Worm (Caenorhabditis elegans) whole organism, late embryonic: ENCODE data around the gene zip-11.
"Not testable (repeated sequence)": the region's sequence is repeated elsewhere in the genome, so short reads cannot be mapped to it uniquely, and the experiment has no call there.

Source experiments
- ama-1 ChIP-seq: fragments of 150-350 bp; optimal IDR thresholded peaks from 2 replicates; lab custom pipeline; 2014
- elt-2 ChIP-seq: sonication (generic microtip); optimal IDR thresholded peaks from 2 replicates; lab custom pipeline; 2016; ENCODE audit warnings: missing genetic modification reagents, missing genetic modification characterization, missing compliant biosample characterization

DNA sequence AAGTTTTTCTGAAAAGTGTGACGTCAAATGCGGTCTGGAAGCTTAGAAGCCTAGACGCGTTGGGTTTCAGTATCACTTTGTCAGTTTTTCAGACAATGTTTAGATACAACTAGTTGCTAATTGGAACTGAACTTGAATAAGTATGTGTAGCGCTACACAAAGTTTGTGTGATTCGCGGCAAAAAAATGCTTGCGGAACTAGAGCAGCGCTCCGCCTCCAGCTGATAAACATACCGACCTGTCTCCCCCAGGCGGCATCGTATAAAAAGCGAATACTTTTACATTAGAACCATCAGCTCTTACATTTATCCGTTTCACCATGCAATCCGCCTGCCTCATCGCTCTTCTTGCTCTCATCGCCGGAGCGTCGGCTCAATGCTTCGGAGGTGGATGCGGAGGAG lies 7.4 kb upstream of the zip-11 start, which contains the start of gene idpp-12:
- TF ChIP-seq elt-2 (tag; lab: Kevin White, UChicago); ama-1 (lab: Kevin White, UChicago): not testable (repeated sequence)
